Worm (Caenorhabditis elegans) whole organism, L3 larva: ENCODE measurements around the gene T03G6.3.
A peak's percentile ranks its signal among the peaks of the same experiment; 100 is the strongest.

Experiments
- R02D3.7 ChIP-seq: fragments of 150-350 bp; optimal IDR thresholded peaks from 2 replicates; lab custom pipeline; 2014; ENCODE audit warnings: missing biosample characterization, missing genetic modification characterization
- ZK546.5 ChIP-seq: sonication (generic microtip); optimal IDR thresholded peaks from 2 replicates; lab custom pipeline; 2017; ENCODE audit warnings: missing biosample characterization, missing genetic modification characterization
- aly-2 ChIP-seq: fragments of 150-350 bp; optimal IDR thresholded peaks from 2 replicates; lab custom pipeline; 2014; ENCODE audit warnings: missing biosample characterization, missing genetic modification characterization
- ama-1 ChIP-seq: fragments of 150-350 bp; optimal IDR thresholded peaks from 2 replicates; lab custom pipeline; 2018
- ceh-28 ChIP-seq: fragments of 150-350 bp; optimal IDR thresholded peaks from 2 replicates; lab custom pipeline; 2014; ENCODE audit warnings: missing biosample characterization, missing genetic modification reagents, missing genetic modification characterization
- ceh-82 ChIP-seq: fragments of 150-350 bp; optimal IDR thresholded peaks from 2 replicates; lab custom pipeline; 2014; ENCODE audit warnings: missing biosample characterization, missing genetic modification characterization
- egl-27 ChIP-seq: sonication (generic microtip); optimal IDR thresholded peaks from 4 replicates; lab custom pipeline; 2017; ENCODE audit warnings: missing biosample characterization, missing genetic modification reagents, missing genetic modification characterization
- egl-5 ChIP-seq: fragments of 150-350 bp; optimal IDR thresholded peaks from 2 replicates; lab custom pipeline; 2017; ENCODE audit warnings: missing biosample characterization, missing genetic modification reagents, missing genetic modification characterization, inconsistent platforms
- elt-1 ChIP-seq: fragments of 150-350 bp; optimal IDR thresholded peaks from 2 replicates; lab custom pipeline; 2014; ENCODE audit warnings: missing biosample characterization, missing genetic modification characterization
- elt-2 ChIP-seq: sonication (generic microtip); optimal IDR thresholded peaks from 2 replicates; lab custom pipeline; 2016; ENCODE audit warnings: missing genetic modification reagents, mild to moderate bottlenecking, missing genetic modification characterization, missing compliant biosample characterization
- fkh-10 ChIP-seq: sonication (generic microtip); optimal IDR thresholded peaks from 2 replicates; lab custom pipeline; 2017; ENCODE audit warnings: missing biosample characterization, missing genetic modification reagents, missing genetic modification characterization
- fkh-2 ChIP-seq: fragments of 150-350 bp; optimal IDR thresholded peaks from 2 replicates; lab custom pipeline; 2014; ENCODE audit warnings: missing biosample characterization, missing genetic modification reagents, missing genetic modification characterization
- fos-1 ChIP-seq: fragments of 150-350 bp; optimal IDR thresholded peaks from 2 replicates; lab custom pipeline; 2014; ENCODE audit warnings: missing biosample characterization, missing genetic modification characterization
- hmg-11 ChIP-seq: sonication (generic microtip); optimal IDR thresholded peaks from 2 replicates; lab custom pipeline; 2016; ENCODE audit warnings: missing genetic modification characterization, missing compliant biosample characterization
- jun-1 ChIP-seq: fragments of 150-350 bp; optimal IDR thresholded peaks from 2 replicates; lab custom pipeline; 2014; ENCODE audit warnings: missing biosample characterization, missing genetic modification reagents, missing genetic modification characterization
- lin-15B ChIP-seq: fragments of 150-350 bp; optimal IDR thresholded peaks from 2 replicates; lab custom pipeline; 2014; ENCODE audit warnings: missing biosample characterization, missing genetic modification characterization
- lin-39 ChIP-seq: fragments of 150-350 bp; optimal IDR thresholded peaks from 2 replicates; lab custom pipeline; 2018; ENCODE audit warnings: missing biosample characterization, missing genetic modification reagents, missing genetic modification characterization
- nfya-1 ChIP-seq: sonication (generic microtip); optimal IDR thresholded peaks from 2 replicates; lab custom pipeline; 2017; ENCODE audit warnings: missing genetic modification characterization, mild to moderate bottlenecking, missing compliant biosample characterization, antibody characterized with exemption, moderate library complexity; ENCODE audit not compliant: insufficient read depth
- nhr-11 ChIP-seq: fragments of 150-350 bp; optimal IDR thresholded peaks from 2 replicates; lab custom pipeline; 2014; ENCODE audit warnings: missing biosample characterization, missing genetic modification characterization
- nhr-23 ChIP-seq: fragments of 150-350 bp; optimal IDR thresholded peaks from 2 replicates; lab custom pipeline; 2014; ENCODE audit warnings: missing biosample characterization, missing genetic modification reagents, missing genetic modification characterization
- nhr-237 ChIP-seq: fragments of 150-350 bp; optimal IDR thresholded peaks from 2 replicates; lab custom pipeline; 2014; ENCODE audit warnings: missing biosample characterization, missing genetic modification characterization
- nhr-25 ChIP-seq: sonication (generic microtip); optimal IDR thresholded peaks from 2 replicates; lab custom pipeline; 2017; ENCODE audit warnings: missing biosample characterization, missing genetic modification characterization
- nhr-43 ChIP-seq: sonication (generic microtip); optimal IDR thresholded peaks from 2 replicates; lab custom pipeline; 2016; ENCODE audit warnings: mild to moderate bottlenecking, missing genetic modification characterization, missing compliant biosample characterization; ENCODE audit not compliant: poor library complexity, severe bottlenecking
- nhr-67 ChIP-seq: fragments of 150-350 bp; optimal IDR thresholded peaks from 2 replicates; lab custom pipeline; 2014; ENCODE audit warnings: missing biosample characterization, missing genetic modification characterization
- nhr-76 ChIP-seq: fragments of 150-350 bp; sonication (generic microtip); optimal IDR thresholded peaks from 5 replicates; lab custom pipeline; 2014; ENCODE audit warnings: missing biosample characterization, missing genetic modification characterization
- pqm-1 ChIP-seq: fragments of 150-350 bp; optimal IDR thresholded peaks from 2 replicates; lab custom pipeline; 2017; ENCODE audit warnings: missing biosample characterization, missing genetic modification characterization, inconsistent platforms
- sea-2 ChIP-seq: fragments of 150-350 bp; sonication (generic microtip); optimal IDR thresholded peaks from 4 replicates; lab custom pipeline; 2014; ENCODE audit warnings: missing biosample characterization, missing genetic modification reagents, missing genetic modification characterization
- snpc-4 ChIP-seq: fragments of 150-350 bp; optimal IDR thresholded peaks from 2 replicates; lab custom pipeline; 2014; ENCODE audit warnings: missing biosample characterization, missing genetic modification characterization
- unc-62 ChIP-seq: fragments of 150-350 bp; sonication (generic microtip); optimal IDR thresholded peaks from 4 replicates; lab custom pipeline; 2014; ENCODE audit warnings: missing biosample characterization, missing genetic modification reagents, missing genetic modification characterization
- zag-1 ChIP-seq: fragments of 150-350 bp; optimal IDR thresholded peaks from 2 replicates; lab custom pipeline; 2014; ENCODE audit warnings: missing biosample characterization, missing genetic modification characterization
- ztf-11 ChIP-seq: fragments of 150-350 bp; optimal IDR thresholded peaks from 2 replicates; lab custom pipeline; 2014; ENCODE audit warnings: missing biosample characterization, missing genetic modification characterization

Gene T03G6.3

DNA sequence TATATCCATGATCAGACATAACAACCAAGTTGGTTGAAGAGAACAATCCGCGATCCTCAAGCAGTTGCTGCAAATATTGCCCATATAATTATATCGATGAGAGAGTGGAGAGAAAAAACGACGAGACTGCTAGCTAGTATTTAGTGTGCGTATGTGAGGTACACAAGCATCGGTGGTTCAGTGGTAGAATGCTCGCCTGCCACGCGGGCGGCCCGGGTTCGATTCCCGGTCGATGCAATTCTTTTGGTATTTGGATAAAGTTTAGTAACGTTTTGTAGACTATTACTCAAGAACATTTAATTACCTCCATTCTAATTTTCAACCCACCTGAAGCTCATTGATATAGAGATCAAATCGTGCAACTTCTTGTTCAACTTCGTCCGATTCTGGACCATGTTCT lies 2.4 kb downstream of the T03G6.3 start (continued):
- TF ChIP-seq ceh-28, result no peak
- no peak for TF ChIP-seq nhr-67
- no peak for TF ChIP-seq fkh-2 (tag; lab: Kevin White, UChicago)
- TF ChIP-seq nhr-11, result no peak
- no peak for TF ChIP-seq aly-2
- no peak for TF ChIP-seq ama-1 (lab: Kevin White, UChicago)
- TF ChIP-seq nhr-237 (tag; lab: Kevin White, UChicago), result no peak
- peak; percentile 61 for TF ChIP-seq nfya-1 (tag; lab: Kevin White, UChicago)
- no peak for TF ChIP-seq unc-62 (GFP tag; lab: Kevin White, UChicago)
- no peak for TF ChIP-seq R02D3.7 (tag; lab: Kevin White, UChicago)
- TF ChIP-seq lin-39 (tag; lab: Kevin White, UChicago), result peak; percentile 73
- TF ChIP-seq elt-2 (tag; lab: Kevin White, UChicago), result peak; percentile 59
- peak; percentile 5 for TF ChIP-seq egl-5 (tag; lab: Kevin White, UChicago)

DNA sequence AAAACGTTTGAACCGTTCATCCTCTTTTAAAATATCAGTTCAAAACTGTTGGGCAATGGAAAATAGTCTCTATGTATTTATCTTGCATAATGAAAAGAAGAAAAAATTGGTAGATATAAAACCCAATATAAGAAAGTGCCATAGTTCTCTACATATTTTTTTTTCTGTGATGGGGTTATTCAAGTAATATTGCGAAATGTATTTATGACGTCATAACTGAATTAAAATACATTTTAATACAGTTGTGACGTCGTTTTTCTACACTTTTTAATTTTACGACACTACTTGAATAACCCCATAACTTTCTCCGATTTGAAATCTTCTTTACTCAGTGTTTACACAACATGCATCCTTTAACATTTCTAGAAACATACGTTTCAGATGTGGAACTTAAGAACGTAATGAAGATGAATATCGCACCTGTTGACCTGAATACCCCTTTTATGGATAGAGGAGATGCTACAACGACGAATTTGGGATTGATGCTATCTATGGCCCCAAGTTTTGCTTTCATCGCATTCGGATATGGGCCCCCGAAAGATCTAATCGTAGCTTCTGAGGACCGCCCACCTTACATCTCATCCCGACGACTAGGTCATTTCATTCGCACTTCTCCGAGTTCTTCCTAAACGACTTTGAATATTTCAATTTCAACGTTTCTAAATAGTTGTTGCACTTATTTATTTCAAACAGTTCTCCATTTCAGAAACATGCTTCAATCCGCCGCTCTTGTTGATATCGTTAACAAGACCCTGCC lies 7.8 kb downstream of the T03G6.3 start, which contains the start of gene T03G6.1:
T03G6.1 (plus strand) TSS at position 707 of the 757 bp plus-strand sequence.
- TF ChIP-seq ztf-11 (tag; lab: Kevin White, UChicago), result no peak
- peak; percentile 7 for TF ChIP-seq nhr-23 (tag; lab: Kevin White, UChicago)

DNA sequence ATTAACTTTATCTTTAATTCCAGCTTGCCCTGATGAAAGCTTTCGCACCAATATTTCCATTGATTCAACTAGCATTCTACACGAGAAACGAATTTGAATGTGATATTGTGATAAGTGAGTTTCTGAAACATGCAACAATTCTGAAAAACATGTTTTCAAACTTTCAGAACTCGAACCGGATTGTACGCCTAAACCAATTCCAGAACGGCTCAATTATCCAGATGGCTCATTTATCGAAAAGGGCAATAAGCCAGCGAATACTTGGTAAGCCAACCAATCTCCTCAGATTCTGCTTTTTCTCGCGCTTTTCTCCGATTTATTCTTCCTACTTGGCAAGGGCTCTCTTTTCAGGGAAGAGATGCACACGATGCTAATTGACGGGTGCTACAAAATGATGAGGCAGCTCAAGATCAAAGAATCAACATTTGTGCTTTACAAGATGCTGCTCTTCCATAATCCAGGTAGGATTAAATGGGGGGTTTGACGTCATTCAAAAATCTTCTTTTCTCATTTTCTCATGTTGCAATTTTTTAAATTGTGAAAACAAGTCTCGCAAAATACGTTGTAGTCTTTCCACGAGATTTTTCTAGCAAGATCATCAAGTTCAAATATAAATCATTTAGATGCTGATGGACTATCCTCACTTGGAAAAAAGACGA lies 11.0 kb downstream of the T03G6.3 start:
- TF ChIP-seq lin-39 (tag; lab: Kevin White, UChicago) (peak; percentile 33), R02D3.7 (tag; lab: Kevin White, UChicago) (no peak), nfya-1 (tag; lab: Kevin White, UChicago) (peak; percentile 31), elt-1 (tag; lab: Kevin White, UChicago) (no peak), nhr-76 (no peak), zag-1 (tag; lab: Kevin White, UChicago) (no peak), fkh-10 (GFP tag; lab: Kevin White, UChicago) (peak; percentile 59)
- TF ChIP-seq, all 47 proteins: peak for 3

DNA sequence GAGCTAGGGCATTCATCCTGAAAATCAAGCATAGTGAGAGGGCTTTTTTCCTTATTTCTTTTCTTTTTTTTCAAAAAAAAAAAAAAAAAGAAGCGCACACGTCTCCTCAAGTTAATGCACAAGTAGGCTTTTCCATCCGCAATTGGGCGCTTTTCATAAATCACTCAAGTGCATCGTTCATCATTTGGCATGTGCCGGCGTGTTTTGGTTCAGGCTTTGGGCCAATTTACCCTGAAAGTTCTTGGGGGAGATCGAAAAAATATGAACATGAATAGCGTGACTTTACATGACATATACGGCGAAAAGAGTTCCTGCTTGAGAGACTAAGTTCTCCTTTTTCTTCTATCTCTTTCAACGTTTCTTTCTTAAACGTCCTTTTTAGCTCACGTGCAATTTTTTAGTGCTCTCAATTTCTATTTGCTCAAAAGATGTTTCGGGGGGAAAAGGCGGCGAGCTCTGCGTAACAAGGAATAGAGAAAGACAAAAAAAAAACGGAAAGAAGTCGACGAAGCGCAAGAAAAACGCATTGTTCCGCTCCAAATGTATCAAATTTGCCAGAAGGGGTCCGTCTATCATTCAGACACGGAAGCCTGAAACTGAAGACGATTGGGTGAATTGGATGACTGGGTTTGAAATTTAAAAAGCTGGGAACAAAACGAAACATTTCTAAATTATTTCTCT lies 14.4 kb downstream of the T03G6.3 start:
- no peak for TF ChIP-seq ama-1 (lab: Kevin White, UChicago)
- no peak for TF ChIP-seq nhr-25
- no peak for TF ChIP-seq zag-1 (tag; lab: Kevin White, UChicago)
- no peak for TF ChIP-seq egl-5 (tag; lab: Kevin White, UChicago)
- no peak for TF ChIP-seq pqm-1 (tag; lab: Kevin White, UChicago)
- no peak for TF ChIP-seq ceh-82 (tag; lab: Kevin White, UChicago)
- TF ChIP-seq nhr-43, result no peak
- TF ChIP-seq fos-1 (tag; lab: Kevin White, UChicago), result no peak
- TF ChIP-seq nhr-237 (tag; lab: Kevin White, UChicago), result no peak
- TF ChIP-seq nhr-76, result no peak
- TF ChIP-seq fkh-10 (GFP tag; lab: Kevin White, UChicago), result no peak
- TF ChIP-seq snpc-4 (tag; lab: Kevin White, UChicago), result no peak
- no peak for TF ChIP-seq jun-1 (tag; lab: Kevin White, UChicago)
- TF ChIP-seq elt-2 (tag; lab: Kevin White, UChicago), result no peak
- TF ChIP-seq aly-2, result no peak
- no peak for TF ChIP-seq lin-15B (tag; lab: Kevin White, UChicago)
- TF ChIP-seq egl-27 (tag; lab: Kevin White, UChicago), result no peak
- TF ChIP-seq hmg-11 (tag; lab: Kevin White, UChicago), result no peak
- no peak for TF ChIP-seq ZK546.5
- TF ChIP-seq sea-2 (GFP tag; lab: Kevin White, UChicago), result no peak
- TF ChIP-seq, all 47 proteins: peak for 0
